Fruit fly (Drosophila melanogaster) whole organism: ENCODE measurements around the gene Polr2F.

ENCODE experiments used
- CG8478 ChIP-seq: fragments of >200 bp; optimal IDR thresholded peaks from 2 replicates; lab custom pipeline; 2018; ENCODE audit warnings: inconsistent platforms
- Dll ChIP-seq: fragments of >200 bp; optimal IDR thresholded peaks from 2 replicates; lab custom pipeline; 2017
- EcR ChIP-seq, 2 experiments: fragments of >200 bp; optimal IDR thresholded peaks; 2 replicates each; lab custom pipeline; 2017; ENCODE audit warnings: missing biosample characterization in 2 of 2, missing genetic modification characterization in 2 of 2, missing genetic modification reagents in 2 of 2
- pan ChIP-seq: fragments of >200 bp; optimal IDR thresholded peaks from 2 replicates; lab custom pipeline; 2017
- psq ChIP-seq: fragments of >200 bp; optimal IDR thresholded peaks from 2 replicates; lab custom pipeline; 2017
- usp ChIP-seq: fragments of >200 bp; optimal IDR thresholded peaks from 2 replicates; lab custom pipeline; 2017; ENCODE audit warnings: missing biosample characterization, missing genetic modification characterization, mixed read lengths

DNA sequence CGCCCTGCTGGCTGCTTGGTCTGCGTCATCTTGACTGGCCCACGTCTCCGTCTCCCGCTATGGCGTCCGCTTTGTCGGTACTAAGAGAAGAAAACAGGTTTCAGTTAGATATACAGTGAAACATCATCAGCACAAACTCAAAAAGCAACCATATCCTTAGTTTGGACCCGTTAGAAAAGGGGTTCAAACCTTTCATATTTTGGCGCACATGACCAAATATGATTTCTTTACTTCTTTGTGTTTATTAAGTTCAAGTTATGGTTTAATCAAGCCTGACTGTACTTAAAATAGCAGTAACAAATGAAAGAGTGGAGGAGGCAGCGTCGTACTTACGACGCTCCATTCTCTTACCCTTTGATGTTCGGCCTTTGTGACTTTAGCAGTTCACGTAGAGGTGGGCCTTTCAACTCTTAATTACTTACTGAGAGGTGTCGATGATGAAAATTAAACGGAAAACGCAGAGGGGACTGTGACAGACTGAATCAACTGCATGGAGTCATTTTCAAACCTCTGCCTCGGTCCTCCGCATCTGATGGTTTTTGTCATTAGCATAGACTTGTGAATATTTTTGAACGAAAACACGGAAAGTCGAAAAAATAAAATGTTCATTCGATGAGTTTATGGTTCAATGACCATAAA, 9.8 kb upstream of the Polr2F start:
- TF ChIP-seq Dll (lab: Kevin White, UChicago) = no peak
- TF ChIP-seq CG8478 (lab: Kevin White, UChicago) = no peak
- TF ChIP-seq EcR (GFP tag; optimal IDR thresholded peaks at IDR 0.05; lab: Kevin White, UChicago) = no peak
- TF ChIP-seq usp (GFP tag; lab: Kevin White, UChicago) = no peak
- TF ChIP-seq psq = no peak
- no peak for TF ChIP-seq pan (lab: Kevin White, UChicago)
